Fruit fly (Drosophila melanogaster) S2 (cell line): ENCODE data around the gene Dok.

ENCODE experiments used
- CG8478 ChIP-seq: fragments of >200 bp; optimal IDR thresholded peaks from 2 replicates; lab custom pipeline; 2018
- CTCF ChIP-seq, 2 experiments: fragments of >200 bp; optimal IDR thresholded peaks; 2 replicates each; lab custom pipeline; 2018

DNA sequence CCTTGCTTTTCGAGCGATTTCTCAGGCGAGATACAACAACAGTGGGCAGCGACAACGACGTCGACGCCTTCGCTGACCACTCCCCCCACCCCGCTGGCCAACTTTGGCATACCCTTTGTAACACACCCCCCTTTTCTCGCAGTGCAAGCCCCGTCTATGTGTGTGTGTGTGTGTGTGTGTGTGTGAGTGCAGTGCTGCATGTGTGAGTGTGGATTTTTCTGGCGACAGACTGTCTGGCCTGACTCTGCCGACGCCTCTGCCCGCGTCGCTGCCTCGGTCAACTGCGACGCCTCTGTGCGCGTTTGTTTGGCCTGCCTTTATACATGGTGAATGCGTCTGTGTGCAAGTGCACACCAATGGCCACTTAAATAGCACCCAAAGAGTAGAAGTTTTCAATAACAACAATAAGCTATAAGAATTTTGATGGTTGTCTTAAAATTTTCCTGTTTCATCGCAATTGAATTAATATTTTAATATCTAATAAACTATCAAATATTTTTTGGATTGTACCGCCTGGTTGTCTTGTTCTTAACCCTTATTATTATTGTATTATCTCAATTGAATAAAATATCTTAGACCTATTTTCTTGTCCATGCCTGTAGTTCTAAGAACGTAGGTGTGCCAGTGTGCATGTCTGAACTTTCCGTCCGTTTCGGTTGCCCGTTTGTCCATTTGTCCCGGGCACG is 30.0 kb upstream of the Dok start:
- no peak for TF ChIP-seq CTCF (optimal IDR thresholded peaks at IDR 0.05; lab: Kevin White, UChicago)
- TF ChIP-seq CG8478 (lab: Kevin White, UChicago), result no peak
